Worm (Caenorhabditis elegans) whole organism, L3 larva: ENCODE data around the gene C08B6.18.
A peak's percentile ranks its signal among the peaks of the same experiment; 100 is the strongest.

Experiments
- R02D3.7 ChIP-seq: fragments of 150-350 bp; optimal IDR thresholded peaks from 2 replicates; lab custom pipeline; 2014; ENCODE audit warnings: missing biosample characterization, missing genetic modification characterization
- ZK546.5 ChIP-seq: sonication (generic microtip); optimal IDR thresholded peaks from 2 replicates; lab custom pipeline; 2017; ENCODE audit warnings: missing biosample characterization, missing genetic modification characterization
- aly-2 ChIP-seq: fragments of 150-350 bp; optimal IDR thresholded peaks from 2 replicates; lab custom pipeline; 2014; ENCODE audit warnings: missing biosample characterization, missing genetic modification characterization
- ama-1 ChIP-seq: fragments of 150-350 bp; optimal IDR thresholded peaks from 2 replicates; lab custom pipeline; 2018
- ceh-16 ChIP-seq: sonication (generic microtip); optimal IDR thresholded peaks from 2 replicates; lab custom pipeline; 2017; ENCODE audit warnings: missing biosample characterization, missing genetic modification characterization
- ceh-28 ChIP-seq: fragments of 150-350 bp; optimal IDR thresholded peaks from 2 replicates; lab custom pipeline; 2014; ENCODE audit warnings: missing biosample characterization, missing genetic modification reagents, missing genetic modification characterization
- ceh-82 ChIP-seq: fragments of 150-350 bp; optimal IDR thresholded peaks from 2 replicates; lab custom pipeline; 2014; ENCODE audit warnings: missing biosample characterization, missing genetic modification characterization
- ceh-9 ChIP-seq: sonication (generic microtip); optimal IDR thresholded peaks from 2 replicates; lab custom pipeline; 2018; ENCODE audit warnings: missing biosample characterization, missing genetic modification characterization
- daf-12 ChIP-seq: fragments of 150-350 bp; optimal IDR thresholded peaks from 2 replicates; lab custom pipeline; 2014; ENCODE audit warnings: missing biosample characterization, missing genetic modification reagents, missing genetic modification characterization
- egl-27 ChIP-seq: sonication (generic microtip); optimal IDR thresholded peaks from 4 replicates; lab custom pipeline; 2017; ENCODE audit warnings: missing biosample characterization, missing genetic modification reagents, missing genetic modification characterization
- egl-5 ChIP-seq: fragments of 150-350 bp; optimal IDR thresholded peaks from 2 replicates; lab custom pipeline; 2017; ENCODE audit warnings: missing biosample characterization, missing genetic modification reagents, missing genetic modification characterization, inconsistent platforms
- elt-1 ChIP-seq: fragments of 150-350 bp; optimal IDR thresholded peaks from 2 replicates; lab custom pipeline; 2014; ENCODE audit warnings: missing biosample characterization, missing genetic modification characterization
- elt-2 ChIP-seq: sonication (generic microtip); optimal IDR thresholded peaks from 2 replicates; lab custom pipeline; 2016; ENCODE audit warnings: missing genetic modification reagents, mild to moderate bottlenecking, missing genetic modification characterization, missing compliant biosample characterization
- elt-3 ChIP-seq, 3 experiments: fragments of 150-350 bp in 1 of 3; sonication (generic microtip) in 2 of 3; optimal IDR thresholded peaks; 2 replicates in 2 of 3; 4 replicates in 1 of 3; lab custom pipeline; 2014 to 2017; ENCODE audit warnings: missing biosample characterization in 3 of 3, missing genetic modification characterization in 3 of 3
- eor-1 ChIP-seq, 2 experiments: fragments of 150-350 bp; optimal IDR thresholded peaks; 2 replicates each; lab custom pipeline; 2014 to 2018; ENCODE audit warnings: missing biosample characterization in 2 of 2, missing genetic modification characterization in 2 of 2
- fkh-10 ChIP-seq: sonication (generic microtip); optimal IDR thresholded peaks from 2 replicates; lab custom pipeline; 2017; ENCODE audit warnings: missing biosample characterization, missing genetic modification reagents, missing genetic modification characterization
- fkh-2 ChIP-seq: fragments of 150-350 bp; optimal IDR thresholded peaks from 2 replicates; lab custom pipeline; 2014; ENCODE audit warnings: missing biosample characterization, missing genetic modification reagents, missing genetic modification characterization
- fos-1 ChIP-seq: fragments of 150-350 bp; optimal IDR thresholded peaks from 2 replicates; lab custom pipeline; 2014; ENCODE audit warnings: missing biosample characterization, missing genetic modification characterization
- hmg-11 ChIP-seq: sonication (generic microtip); optimal IDR thresholded peaks from 2 replicates; lab custom pipeline; 2016; ENCODE audit warnings: missing genetic modification characterization, missing compliant biosample characterization
- jun-1 ChIP-seq: fragments of 150-350 bp; optimal IDR thresholded peaks from 2 replicates; lab custom pipeline; 2014; ENCODE audit warnings: missing biosample characterization, missing genetic modification reagents, missing genetic modification characterization
- lin-15B ChIP-seq: fragments of 150-350 bp; optimal IDR thresholded peaks from 2 replicates; lab custom pipeline; 2014; ENCODE audit warnings: missing biosample characterization, missing genetic modification characterization
- lin-39 ChIP-seq: fragments of 150-350 bp; optimal IDR thresholded peaks from 2 replicates; lab custom pipeline; 2018; ENCODE audit warnings: missing biosample characterization, missing genetic modification reagents, missing genetic modification characterization
- lsy-12 ChIP-seq: sonication (generic microtip); optimal IDR thresholded peaks from 2 replicates; lab custom pipeline; 2016; ENCODE audit warnings: mild to moderate bottlenecking, missing genetic modification characterization, missing compliant biosample characterization
- mdl-1 ChIP-seq: fragments of 150-350 bp; optimal IDR thresholded peaks from 2 replicates; lab custom pipeline; 2014; ENCODE audit warnings: missing biosample characterization, missing genetic modification characterization
- mml-1 ChIP-seq: fragments of 150-350 bp; sonication (generic microtip); optimal IDR thresholded peaks from 3 replicates; lab custom pipeline; 2014; ENCODE audit warnings: missing biosample characterization, missing genetic modification characterization
- nfya-1 ChIP-seq: sonication (generic microtip); optimal IDR thresholded peaks from 2 replicates; lab custom pipeline; 2017; ENCODE audit warnings: missing genetic modification characterization, mild to moderate bottlenecking, missing compliant biosample characterization, antibody characterized with exemption, moderate library complexity; ENCODE audit not compliant: insufficient read depth
- nhr-11 ChIP-seq: fragments of 150-350 bp; optimal IDR thresholded peaks from 2 replicates; lab custom pipeline; 2014; ENCODE audit warnings: missing biosample characterization, missing genetic modification characterization
- nhr-12 ChIP-seq: fragments of 150-350 bp; optimal IDR thresholded peaks from 2 replicates; lab custom pipeline; 2014; ENCODE audit warnings: missing biosample characterization, missing genetic modification characterization
- nhr-23 ChIP-seq: fragments of 150-350 bp; optimal IDR thresholded peaks from 2 replicates; lab custom pipeline; 2014; ENCODE audit warnings: missing biosample characterization, missing genetic modification reagents, missing genetic modification characterization
- nhr-237 ChIP-seq: fragments of 150-350 bp; optimal IDR thresholded peaks from 2 replicates; lab custom pipeline; 2014; ENCODE audit warnings: missing biosample characterization, missing genetic modification characterization
- nhr-25 ChIP-seq: sonication (generic microtip); optimal IDR thresholded peaks from 2 replicates; lab custom pipeline; 2017; ENCODE audit warnings: missing biosample characterization, missing genetic modification characterization
- nhr-28 ChIP-seq: fragments of 150-350 bp; optimal IDR thresholded peaks from 2 replicates; lab custom pipeline; 2014; ENCODE audit warnings: missing biosample characterization, missing genetic modification characterization
- nhr-43 ChIP-seq: sonication (generic microtip); optimal IDR thresholded peaks from 2 replicates; lab custom pipeline; 2016; ENCODE audit warnings: mild to moderate bottlenecking, missing genetic modification characterization, missing compliant biosample characterization; ENCODE audit not compliant: poor library complexity, severe bottlenecking
- nhr-67 ChIP-seq: fragments of 150-350 bp; optimal IDR thresholded peaks from 2 replicates; lab custom pipeline; 2014; ENCODE audit warnings: missing biosample characterization, missing genetic modification characterization
- nhr-76 ChIP-seq: fragments of 150-350 bp; sonication (generic microtip); optimal IDR thresholded peaks from 5 replicates; lab custom pipeline; 2014; ENCODE audit warnings: missing biosample characterization, missing genetic modification characterization
- nhr-77 ChIP-seq: fragments of 150-350 bp; optimal IDR thresholded peaks from 2 replicates; lab custom pipeline; 2014; ENCODE audit warnings: missing biosample characterization, missing genetic modification characterization
- pha-4 ChIP-seq: fragments of 150-350 bp; optimal IDR thresholded peaks from 2 replicates; lab custom pipeline; 2014; ENCODE audit warnings: missing biosample characterization, missing genetic modification reagents, missing genetic modification characterization
- pqm-1 ChIP-seq: fragments of 150-350 bp; optimal IDR thresholded peaks from 2 replicates; lab custom pipeline; 2017; ENCODE audit warnings: missing biosample characterization, missing genetic modification characterization, inconsistent platforms
- sea-2 ChIP-seq: fragments of 150-350 bp; sonication (generic microtip); optimal IDR thresholded peaks from 4 replicates; lab custom pipeline; 2014; ENCODE audit warnings: missing biosample characterization, missing genetic modification reagents, missing genetic modification characterization
- skn-1 ChIP-seq: fragments of 150-350 bp; optimal IDR thresholded peaks from 2 replicates; lab custom pipeline; 2014; ENCODE audit warnings: missing biosample characterization, missing genetic modification characterization
- snpc-4 ChIP-seq: fragments of 150-350 bp; optimal IDR thresholded peaks from 2 replicates; lab custom pipeline; 2014; ENCODE audit warnings: missing biosample characterization, missing genetic modification characterization
- tbx-2 ChIP-seq: sonication (generic microtip); optimal IDR thresholded peaks from 2 replicates; lab custom pipeline; 2016; ENCODE audit warnings: mild to moderate bottlenecking, missing genetic modification characterization, missing compliant biosample characterization
- unc-39 ChIP-seq: sonication (generic microtip); optimal IDR thresholded peaks from 4 replicates; lab custom pipeline; 2017; ENCODE audit warnings: missing biosample characterization, missing genetic modification characterization
- unc-62 ChIP-seq: fragments of 150-350 bp; sonication (generic microtip); optimal IDR thresholded peaks from 4 replicates; lab custom pipeline; 2014; ENCODE audit warnings: missing biosample characterization, missing genetic modification reagents, missing genetic modification characterization
- zag-1 ChIP-seq: fragments of 150-350 bp; optimal IDR thresholded peaks from 2 replicates; lab custom pipeline; 2014; ENCODE audit warnings: missing biosample characterization, missing genetic modification characterization
- ztf-11 ChIP-seq: fragments of 150-350 bp; optimal IDR thresholded peaks from 2 replicates; lab custom pipeline; 2014; ENCODE audit warnings: missing biosample characterization, missing genetic modification characterization
- ztf-4 ChIP-seq: fragments of 150-350 bp; optimal IDR thresholded peaks from 2 replicates; lab custom pipeline; 2014; ENCODE audit warnings: missing biosample characterization, missing genetic modification characterization

C08B6.18 gene

ce11 chrV:10178166-10178565 lies 44.2 kb upstream of the C08B6.18 start (continued):
- TF ChIP-seq fos-1 (tag; lab: Kevin White, UChicago) (no peak), zag-1 (tag; lab: Kevin White, UChicago) (no peak), fkh-10 (GFP tag; lab: Kevin White, UChicago) (no peak), nhr-43 (peak; percentile 66)

ce11 chrV:10174632-10175075 lies 40.7 kb upstream of the C08B6.18 start:
- TF ChIP-seq mdl-1 (tag; lab: Kevin White, UChicago) (peak; percentile 10), nhr-77 (tag; lab: Kevin White, UChicago) (no peak), ama-1 (no peak), fkh-2 (no peak), sea-2 (GFP tag; lab: Kevin White, UChicago) (peak; percentile 60), nhr-25 (no peak), nhr-43 (no peak), fos-1 (tag; lab: Kevin White, UChicago) (no peak), ceh-82 (tag; lab: Kevin White, UChicago) (no peak), lin-39 (tag; lab: Kevin White, UChicago) (peak; percentile 85), lin-15B (tag; lab: Kevin White, UChicago) (peak; percentile 47), lsy-12 (tag; lab: Kevin White, UChicago) (peak; percentile 57), zag-1 (tag; lab: Kevin White, UChicago) (peak; percentile 69), nhr-237 (tag; lab: Kevin White, UChicago) (no peak), ceh-9 (tag; lab: Kevin White, UChicago) (no peak), nhr-67 (tag; lab: Kevin White, UChicago) (no peak), nhr-11 (tag; lab: Kevin White, UChicago) (peak; percentile 79), ztf-11 (no peak), egl-5 (peak; percentile 36), nhr-28 (tag; lab: Kevin White, UChicago) (no peak), fkh-10 (GFP tag; lab: Kevin White, UChicago) (peak; percentile 95), tbx-2 (tag; lab: Kevin White, UChicago) (peak; percentile 72), nhr-12 (tag; lab: Kevin White, UChicago) (no peak), daf-12 (tag; lab: Kevin White, UChicago) (no peak), unc-62 (GFP tag; lab: Kevin White, UChicago) (peak; percentile 66), pha-4 (tag; lab: Kevin White, UChicago) (no peak), elt-2 (tag; lab: Kevin White, UChicago) (no peak), nhr-76 (tag; lab: Kevin White, UChicago) (no peak), skn-1 (no peak), R02D3.7 (no peak), nfya-1 (tag; lab: Kevin White, UChicago) (peak; percentile 98), ztf-4 (tag; lab: Kevin White, UChicago) (no peak), egl-27 (no peak), pqm-1 (no peak), ceh-28 (tag; lab: Kevin White, UChicago) (peak; percentile 88), eor-1 (tag; optimal IDR thresholded peaks at IDR 0.05; lab: Kevin White, UChicago) (no peak), unc-39 (no peak), elt-3 (tag; optimal IDR thresholded peaks at IDR 0.05; lab: Kevin White, UChicago) (no peak), aly-2 (tag; lab: Kevin White, UChicago) (no peak), elt-1 (tag; lab: Kevin White, UChicago) (peak; percentile 55), jun-1 (no peak), nhr-23 (tag; lab: Kevin White, UChicago) (no peak), hmg-11 (tag; lab: Kevin White, UChicago) (peak; percentile 91), ZK546.5 (tag; lab: Kevin White, UChicago) (no peak), snpc-4 (peak; percentile 35), mml-1 (tag; lab: Kevin White, UChicago) (no peak), ceh-16 (no peak)
